Worm (Caenorhabditis elegans): ENCODE measurements around the gene R08E3.1.

- TF ChIP-seq dve-1 (tag; optimal IDR thresholded peaks at IDR 0.05) (no peak), ztf-16 (tag; optimal IDR thresholded peaks at IDR 0.05) (no peak), elt-2 (tag; optimal IDR thresholded peaks at IDR 0.05) (no peak), ceh-19 (GFP tag; optimal IDR thresholded peaks at IDR 0.05) (no peak), pqm-1 (tag; optimal IDR thresholded peaks at IDR 0.05) (no peak)
Observed at ce11 chrX:4865798-4866197, 43.4 kb downstream of the R08E3.1 start, which contains the start of gene ntc-1.
